Worm (Caenorhabditis elegans) whole organism, young adult: ENCODE measurements around the gene cpna-2.

Experiments
- B0019.2 ChIP-seq: fragments of 200-800 bp; sonication (Bioruptor generic); conservative IDR thresholded peaks from 2 replicates; pipeline ENCODE4 v1.3.6; 2022; ENCODE audit warnings: missing genetic modification reagents, missing genetic modification characterization, missing compliant biosample characterization
- C17E4.6 ChIP-seq: fragments of 200-800 bp; sonication (Bioruptor generic); IDR thresholded peaks from 2 replicates; pipeline ENCODE4 v1.3.6; 2022; ENCODE audit warnings: missing genetic modification reagents, missing genetic modification characterization, missing compliant biosample characterization
- F10E7.11 ChIP-seq: sonication (generic microtip); optimal IDR thresholded peaks from 2 replicates; lab custom pipeline; 2017; ENCODE audit warnings: mild to moderate bottlenecking, missing genetic modification characterization, moderate library complexity, missing compliant biosample characterization
- F33H1.4 ChIP-seq: fragments of 200-800 bp; sonication (Bioruptor generic); IDR thresholded peaks from 2 replicates; pipeline ENCODE4 v1.3.6; 2022; ENCODE audit warnings: missing genetic modification reagents, missing genetic modification characterization, missing compliant biosample characterization
- F49E8.2 ChIP-seq: sonication (generic microtip); optimal IDR thresholded peaks from 3 replicates; lab custom pipeline; 2017; ENCODE audit warnings: missing genetic modification characterization, mild to moderate bottlenecking, missing compliant biosample characterization, antibody characterized with exemption, moderate library complexity; ENCODE audit not compliant: insufficient read depth
- T26A5.8 ChIP-seq: sonication (generic microtip); optimal IDR thresholded peaks from 2 replicates; lab custom pipeline; 2016; ENCODE audit warnings: missing genetic modification characterization, missing compliant biosample characterization
- Y53G8AR.9 ChIP-seq: fragments of 200-800 bp; sonication (Bioruptor generic); conservative IDR thresholded peaks from 2 replicates; pipeline ENCODE4 v1.3.6; 2022; ENCODE audit warnings: missing genetic modification reagents, missing genetic modification characterization, missing compliant biosample characterization
- Y56A3A.18 ChIP-seq: fragments of 200-800 bp; sonication (Bioruptor generic); IDR thresholded peaks from 2 replicates; pipeline ENCODE4 v1.3.6; 2022; ENCODE audit warnings: missing genetic modification reagents, missing genetic modification characterization, missing compliant biosample characterization
- akir-1 ChIP-seq: fragments of 200-800 bp; sonication (Bioruptor generic); optimal IDR thresholded peaks from 2 replicates; lab custom pipeline; 2018; ENCODE audit warnings: mild to moderate bottlenecking, missing genetic modification characterization, moderate library complexity, missing compliant biosample characterization
- attf-3 ChIP-seq: fragments of 200-800 bp; sonication (Bioruptor generic); conservative IDR thresholded peaks from 2 replicates; pipeline ENCODE4 v1.3.6; 2022; ENCODE audit warnings: missing genetic modification reagents, missing genetic modification characterization, missing compliant biosample characterization
- attf-5 ChIP-seq: fragments of 200-800 bp; sonication (Bioruptor generic); optimal IDR thresholded peaks from 2 replicates; lab custom pipeline; 2018; ENCODE audit warnings: mild to moderate bottlenecking, missing genetic modification characterization, missing compliant biosample characterization
- bed-1 ChIP-seq: fragments of 200-800 bp; sonication (Bioruptor generic); IDR thresholded peaks from 2 replicates; pipeline ENCODE4 v1.3.6; 2022; ENCODE audit warnings: missing genetic modification reagents, missing genetic modification characterization, missing compliant biosample characterization
- cebp-1 ChIP-seq, 2 experiments: fragments of 200-800 bp in 1 of 2; sonication (Bioruptor generic) in 1 of 2; sonication (generic microtip) in 1 of 2; IDR thresholded peaks in 1 of 2; optimal IDR thresholded peaks in 1 of 2; 2 replicates each; pipeline versions ENCODE4 v1.3.6 to Lab custom; 2017 to 2022; ENCODE audit warnings: missing compliant biosample characterization in 2 of 2, missing genetic modification characterization in 2 of 2, mild to moderate bottlenecking in 1 of 2, missing genetic modification reagents in 1 of 2, moderate library complexity in 1 of 2
- ceh-58 ChIP-seq: fragments of 200-800 bp; sonication (Bioruptor generic); IDR thresholded peaks from 2 replicates; pipeline ENCODE4 v1.3.6; 2022; ENCODE audit warnings: missing genetic modification characterization, missing compliant biosample characterization
- chd-7 ChIP-seq: sonication (generic microtip); optimal IDR thresholded peaks from 2 replicates; lab custom pipeline; 2016; ENCODE audit warnings: mild to moderate bottlenecking, missing genetic modification characterization, moderate library complexity, missing compliant biosample characterization
- gei-17 ChIP-seq: fragments of 200-800 bp; sonication (Bioruptor generic); optimal IDR thresholded peaks from 2 replicates; lab custom pipeline; 2018; ENCODE audit warnings: mild to moderate bottlenecking, missing genetic modification characterization, missing compliant biosample characterization
- hlh-26 ChIP-seq: fragments of 200-800 bp; sonication (Bioruptor generic); conservative IDR thresholded peaks from 2 replicates; pipeline ENCODE4 v1.3.6; 2022; ENCODE audit warnings: missing genetic modification reagents, missing genetic modification characterization, missing compliant biosample characterization
- hrde-1 ChIP-seq: sonication (generic microtip); optimal IDR thresholded peaks from 2 replicates; lab custom pipeline; 2016; ENCODE audit warnings: missing genetic modification characterization, mild to moderate bottlenecking, missing compliant biosample characterization, moderate library complexity, missing genotype, missing genetic modification reagents, borderline replicate concordance
- lin-26 ChIP-seq: fragments of 200-800 bp; sonication (Bioruptor generic); IDR thresholded peaks from 2 replicates; pipeline ENCODE4 v1.3.6; 2022; ENCODE audit warnings: missing genetic modification reagents, missing genetic modification characterization, missing compliant biosample characterization
- lin-35 ChIP-seq, 3 experiments: fragments of 150-350 bp in 2 of 3; sonication (generic microtip) in 1 of 3; optimal IDR thresholded peaks; 2 replicates each; lab custom pipeline; 2014 to 2018; ENCODE audit warnings: missing biosample characterization in 3 of 3, missing genetic modification characterization in 3 of 3, missing genetic modification reagents in 3 of 3
- lin-40 ChIP-seq: sonication (generic microtip); optimal IDR thresholded peaks from 2 replicates; lab custom pipeline; 2016; ENCODE audit warnings: missing genetic modification characterization, mild to moderate bottlenecking, missing compliant biosample characterization, missing genotype, missing genetic modification reagents
- lir-1 ChIP-seq: fragments of 200-800 bp; sonication (Bioruptor generic); conservative IDR thresholded peaks from 2 replicates; pipeline ENCODE4 v1.3.6; 2022; ENCODE audit warnings: missing genetic modification reagents, missing genetic modification characterization, missing compliant biosample characterization
- madf-3 ChIP-seq: fragments of 200-800 bp; sonication (Bioruptor generic); IDR thresholded peaks from 2 replicates; pipeline ENCODE4 v1.3.6; 2022; ENCODE audit warnings: missing genetic modification reagents, missing genetic modification characterization, missing compliant biosample characterization
- madf-8 ChIP-seq: fragments of 200-800 bp; sonication (Bioruptor generic); conservative IDR thresholded peaks from 2 replicates; pipeline ENCODE4 v1.3.6; 2022; ENCODE audit warnings: missing genetic modification reagents, missing genetic modification characterization, missing compliant biosample characterization
- mes-4 ChIP-seq: sonication (generic microtip); optimal IDR thresholded peaks from 2 replicates; lab custom pipeline; 2016; ENCODE audit warnings: missing genotype, missing genetic modification characterization, missing compliant biosample characterization
- nfya-1 ChIP-seq: sonication (generic microtip); optimal IDR thresholded peaks from 2 replicates; lab custom pipeline; 2017; ENCODE audit warnings: antibody characterized with exemption, missing compliant biosample characterization, missing genetic modification characterization, borderline replicate concordance; ENCODE audit not compliant: insufficient read depth
- nfyb-1 ChIP-seq: fragments of 200-800 bp; sonication (Bioruptor generic); IDR thresholded peaks from 2 replicates; pipeline ENCODE4 v1.3.6; 2022; ENCODE audit warnings: missing genetic modification reagents, missing genetic modification characterization, missing compliant biosample characterization
- pbrm-1 ChIP-seq: fragments of 200-800 bp; sonication (Bioruptor generic); IDR thresholded peaks from 2 replicates; pipeline ENCODE4 v1.3.6; 2022; ENCODE audit warnings: missing genetic modification reagents, missing genetic modification characterization, missing compliant biosample characterization
- repo-1 ChIP-seq: sonication (generic microtip); optimal IDR thresholded peaks from 2 replicates; lab custom pipeline; 2017; ENCODE audit warnings: mild to moderate bottlenecking, missing genetic modification characterization, missing compliant biosample characterization
- sea-2 ChIP-seq: fragments of 200-800 bp; sonication (Bioruptor generic); IDR thresholded peaks from 2 replicates; pipeline ENCODE4 v1.3.6; 2022; ENCODE audit warnings: missing genetic modification characterization, missing compliant biosample characterization
- snpc-1.1 ChIP-seq: sonication (generic microtip); optimal IDR thresholded peaks from 2 replicates; lab custom pipeline; 2017; ENCODE audit warnings: missing genetic modification characterization, mild to moderate bottlenecking, missing compliant biosample characterization, antibody characterized with exemption, moderate library complexity, missing genotype, missing genetic modification reagents; ENCODE audit not compliant: insufficient read depth
- snpc-3.4 ChIP-seq: sonication (generic microtip); optimal IDR thresholded peaks from 2 replicates; lab custom pipeline; 2017; ENCODE audit warnings: missing genetic modification characterization, mild to moderate bottlenecking, missing compliant biosample characterization, antibody characterized with exemption, moderate library complexity, missing genotype, missing genetic modification reagents
- tbx-9 ChIP-seq: sonication (generic microtip); optimal IDR thresholded peaks from 2 replicates; lab custom pipeline; 2016; ENCODE audit warnings: borderline replicate concordance, missing genetic modification characterization, inconsistent platforms, missing compliant biosample characterization
- tlf-1 ChIP-seq: fragments of 200-800 bp; sonication (Bioruptor generic); optimal IDR thresholded peaks from 2 replicates; lab custom pipeline; 2018; ENCODE audit warnings: mild to moderate bottlenecking, missing genetic modification characterization, missing compliant biosample characterization
- ztf-25 ChIP-seq: fragments of 200-800 bp; sonication (Bioruptor generic); IDR thresholded peaks from 2 replicates; pipeline ENCODE4 v1.3.6; 2022; ENCODE audit warnings: missing genetic modification reagents, missing genetic modification characterization, missing compliant biosample characterization
- ztf-28 ChIP-seq: fragments of 200-800 bp; sonication (Bioruptor generic); IDR thresholded peaks from 2 replicates; pipeline ENCODE4 v1.3.6; 2022; ENCODE audit warnings: missing genetic modification reagents, missing genetic modification characterization, missing compliant biosample characterization

The cpna-2 gene

ce11 chrII:7708540-7708939 is 16.2 kb upstream of the cpna-2 start, which contains the start of gene B0495.9 (continued):
- TF ChIP-seq nfya-1 (no peak), mes-4 (tag; lab: Kevin White, UChicago) (no peak), nfyb-1 (GFP tag; lab: Robert Waterston, UW) (peak; percentile 44; the same call in 1 of the 2 replicates), Y53G8AR.9 (0 out of 2 replicates have a peak, but pooled peaks have one; percentile 55), lir-1 (GFP tag; lab: Robert Waterston, UW) (no peak), ztf-25 (GFP tag; lab: Robert Waterston, UW) (0 out of 2 replicates have a peak, but pooled peaks have one; percentile 45), chd-7 (tag; lab: Kevin White, UChicago) (no peak), C17E4.6 (GFP tag; lab: Robert Waterston, UW) (no peak), T26A5.8 (tag; lab: Kevin White, UChicago) (no peak), bed-1 (GFP tag; lab: Robert Waterston, UW) (no peak), hlh-26 (GFP tag; lab: Robert Waterston, UW) (no peak), akir-1 (no peak), Y56A3A.18 (GFP tag; lab: Robert Waterston, UW) (no peak), F33H1.4 (GFP tag; lab: Robert Waterston, UW) (no peak), hrde-1 (no peak), F10E7.11 (tag; lab: Kevin White, UChicago) (no peak), B0019.2 (GFP tag; lab: Robert Waterston, UW) (no peak), repo-1 (tag; lab: Kevin White, UChicago) (no peak), snpc-3.4 (tag; lab: Kevin White, UChicago) (no peak), pbrm-1 (GFP tag; lab: Robert Waterston, UW) (peak; percentile 51; the same call in 1 of the 2 replicates), sea-2 (GFP tag; lab: Robert Waterston, UW) (no peak), tbx-9 (no peak), attf-3 (0 out of 2 replicates have a peak, but pooled peaks have one; percentile 38), tlf-1 (GFP tag; lab: Kevin White, UChicago) (no peak), ztf-28 (GFP tag; lab: Robert Waterston, UW) (peak; percentile 73; the same call in 1 of the 2 replicates), F49E8.2 (tag; lab: Kevin White, UChicago) (peak; percentile 32), madf-8 (GFP tag; lab: Robert Waterston, UW) (no peak)

ce11 chrII:7709301-7709754 is 15.4 kb upstream of the cpna-2 start, which contains the start of gene sre-1:
sre-1 (plus strand) TSS chrII:7709704.
- no peak for TF ChIP-seq snpc-1.1 (tag; lab: Kevin White, UChicago)
- no peak for TF ChIP-seq lin-26
- no peak for TF ChIP-seq attf-5
- TF ChIP-seq lin-40: no peak
- no peak for TF ChIP-seq attf-3
- no peak for TF ChIP-seq B0019.2 (GFP tag; lab: Robert Waterston, UW)

- TF ChIP-seq gei-17 (GFP tag; lab: Kevin White, UChicago) (no peak), lin-35 (GFP tag; optimal IDR thresholded peaks at IDR 0.05; lab: Kevin White, UChicago) (peak in 1 of 3 experiments; percentile 26), madf-3 (GFP tag; lab: Robert Waterston, UW) (no peak), ceh-58 (GFP tag; lab: Robert Waterston, UW) (no peak), cebp-1 (GFP tag; IDR thresholded peaks at IDR 0.05; lab: Robert Waterston, UW) (no peak), cebp-1 (tag; optimal IDR thresholded peaks at IDR 0.05; lab: Kevin White, UChicago) (peak; percentile 45)
Observed at ce11 chrII:7714614-7715186, 10.0 kb upstream of the cpna-2 start.
